Worm (Caenorhabditis elegans): ENCODE results near the gene mmab-1.

DNA sequence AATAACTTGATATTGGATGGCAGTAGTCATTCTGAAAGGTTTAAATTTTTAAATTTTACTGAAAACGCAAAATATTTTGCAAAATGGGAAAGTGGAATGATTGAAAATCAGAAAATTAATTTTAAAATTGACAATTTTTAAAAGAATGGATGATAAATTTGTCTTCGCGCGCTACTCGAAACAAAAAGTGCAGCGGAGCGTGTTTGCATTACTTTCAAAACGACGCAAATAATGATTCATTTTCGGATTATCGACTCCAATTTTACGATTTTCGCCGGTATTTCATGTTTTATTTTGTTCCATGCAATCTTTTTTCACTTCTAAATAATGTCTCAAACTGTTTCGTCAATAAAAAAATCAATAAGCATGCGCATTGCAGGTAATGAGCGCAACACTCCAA lies 43.6 kb downstream of the mmab-1 start, which contains the start of the genes tost-1 and arx-6:
- TF ChIP-seq him-1 (tag; optimal IDR thresholded peaks at IDR 0.05), result no peak
- no peak for TF ChIP-seq dao-5 (tag; optimal IDR thresholded peaks at IDR 0.05)
- no peak for TF ChIP-seq W03F9.2 (tag; optimal IDR thresholded peaks at IDR 0.05)

All from whole organism, L4/young adult.